Fruit fly (Drosophila melanogaster) whole organism, embryonic: ENCODE measurements around the gene dbe.

Experiments
- Atf6 ChIP-seq: fragments of 200-800 bp; sonication (Bioruptor generic); IDR thresholded peaks from 2 replicates; pipeline ENCODE4 v1.3.6; 2022; ENCODE audit warnings: missing biosample characterization, missing genetic modification characterization
- Bdp1 ChIP-seq: fragments of 200-800 bp; sonication (Bioruptor generic); optimal IDR thresholded peaks from 3 replicates; lab custom pipeline; 2016; ENCODE audit warnings: missing biosample characterization, missing genetic modification characterization
- Bgb ChIP-seq: fragments of 200-800 bp; sonication (Bioruptor generic); IDR thresholded peaks from 2 replicates; pipeline ENCODE4 v1.3.6; 2022; ENCODE audit warnings: missing biosample characterization, missing genetic modification characterization; ENCODE audit not compliant: partially characterized antibody
- CG10147 ChIP-seq: fragments of 200-800 bp; sonication (Bioruptor generic); optimal IDR thresholded peaks from 2 replicates; lab custom pipeline; 2019; ENCODE audit warnings: missing biosample characterization, mild to moderate bottlenecking, missing genetic modification characterization, moderate library complexity
- CG1024 ChIP-seq: fragments of 200-800 bp; sonication (Bioruptor generic); IDR thresholded peaks from 2 replicates; pipeline ENCODE4 v1.3.6; 2022; ENCODE audit warnings: missing biosample characterization, missing genetic modification characterization
- CG10366 ChIP-seq: fragments of 200-800 bp; sonication (Bioruptor generic); IDR thresholded peaks from 2 replicates; pipeline ENCODE4 v1.3.6; 2022; ENCODE audit warnings: missing biosample characterization, missing genetic modification characterization
- CG10959 ChIP-seq: fragments of 200-800 bp; sonication (Bioruptor generic); IDR thresholded peaks from 2 replicates; pipeline ENCODE4 v1.3.6; 2022; ENCODE audit warnings: missing biosample characterization, missing genetic modification characterization
- CG11504 ChIP-seq: fragments of 200-800 bp; sonication (Bioruptor generic); optimal IDR thresholded peaks from 3 replicates; lab custom pipeline; 2019; ENCODE audit warnings: missing biosample characterization, mild to moderate bottlenecking, missing genetic modification characterization, moderate library complexity
- CG12071 ChIP-seq: fragments of 200-800 bp; sonication (Bioruptor generic); optimal IDR thresholded peaks from 3 replicates; lab custom pipeline; 2018; ENCODE audit warnings: missing biosample characterization, mild to moderate bottlenecking, missing genetic modification characterization
- CG1647 ChIP-seq: fragments of 200-800 bp; sonication (Bioruptor generic); optimal IDR thresholded peaks from 3 replicates; lab custom pipeline; 2016; ENCODE audit warnings: missing biosample characterization, missing genetic modification characterization
- CG16863 ChIP-seq: fragments of 200-800 bp; sonication (Bioruptor generic); optimal IDR thresholded peaks from 3 replicates; lab custom pipeline; 2016; ENCODE audit warnings: missing biosample characterization, missing genetic modification characterization
- CG17568 ChIP-seq: fragments of 200-800 bp; sonication (Bioruptor generic); optimal IDR thresholded peaks from 2 replicates; lab custom pipeline; 2018; ENCODE audit warnings: missing biosample characterization, mild to moderate bottlenecking, missing genetic modification characterization, moderate library complexity
- CG17829 ChIP-seq: fragments of 200-800 bp; optimal IDR thresholded peaks from 2 replicates; lab custom pipeline; 2019; ENCODE audit warnings: missing biosample characterization, mild to moderate bottlenecking, missing genetic modification characterization, moderate library complexity
- CG2120 ChIP-seq: fragments of 200-800 bp; sonication (Bioruptor generic); optimal IDR thresholded peaks from 3 replicates; lab custom pipeline; 2016; ENCODE audit warnings: missing biosample characterization, missing genetic modification characterization
- CG32767 ChIP-seq: fragments of 200-800 bp; sonication (Bioruptor generic); IDR thresholded peaks from 2 replicates; pipeline ENCODE4 v1.3.6; 2022; ENCODE audit warnings: missing biosample characterization, missing genetic modification characterization
- CG3838 ChIP-seq: fragments of 200-800 bp; sonication (Bioruptor generic); optimal IDR thresholded peaks from 3 replicates; lab custom pipeline; 2016; ENCODE audit warnings: missing biosample characterization, missing genetic modification characterization
- CG7928 ChIP-seq: fragments of 200-800 bp; sonication (Bioruptor generic); optimal IDR thresholded peaks from 2 replicates; lab custom pipeline; 2017; ENCODE audit warnings: missing biosample characterization, mild to moderate bottlenecking, missing genetic modification characterization
- CG8089 ChIP-seq: fragments of 200-800 bp; sonication (Bioruptor generic); optimal IDR thresholded peaks from 3 replicates; lab custom pipeline; 2016; ENCODE audit warnings: missing biosample characterization, missing genetic modification characterization
- CG8281 ChIP-seq: fragments of 200-800 bp; sonication (Bioruptor generic); optimal IDR thresholded peaks from 2 replicates; lab custom pipeline; 2018; ENCODE audit warnings: missing biosample characterization, mild to moderate bottlenecking, missing genetic modification characterization, moderate library complexity
- CG8924 ChIP-seq: fragments of 200-800 bp; optimal IDR thresholded peaks from 3 replicates; lab custom pipeline; 2019; ENCODE audit warnings: missing biosample characterization, mild to moderate bottlenecking, missing genetic modification characterization, moderate library complexity
- CG8944 ChIP-seq: fragments of 200-800 bp; sonication (Bioruptor generic); optimal IDR thresholded peaks from 3 replicates; lab custom pipeline; 2016; ENCODE audit warnings: missing biosample characterization, missing genetic modification characterization
- Chrac-16 ChIP-seq: fragments of 200-800 bp; sonication (Bioruptor generic); optimal IDR thresholded peaks from 3 replicates; lab custom pipeline; 2016; ENCODE audit warnings: missing biosample characterization, missing genetic modification characterization
- D ChIP-seq, 2 experiments: fragments of 200-800 bp in 1 of 2; fragments of >200 bp in 1 of 2; sonication (Bioruptor generic) in 1 of 2; optimal IDR thresholded peaks; 2 replicates in 1 of 2; 3 replicates in 1 of 2; lab custom pipeline; 2017; ENCODE audit warnings: mild to moderate bottlenecking in 1 of 2, missing biosample characterization in 1 of 2, missing genetic modification characterization in 1 of 2, missing genetic modification reagents in 1 of 2
- Dref ChIP-seq: fragments of 200-800 bp; sonication (Bioruptor generic); IDR thresholded peaks from 2 replicates; pipeline ENCODE4 v1.3.6; 2022; ENCODE audit warnings: missing biosample characterization, missing genetic modification characterization
- Fer2 ChIP-seq: fragments of 200-800 bp; sonication (Bioruptor generic); optimal IDR thresholded peaks from 2 replicates; lab custom pipeline; 2018; ENCODE audit warnings: missing biosample characterization, mild to moderate bottlenecking, missing genetic modification characterization, moderate library complexity
- HLH3B ChIP-seq: fragments of 200-800 bp; sonication (Bioruptor generic); IDR thresholded peaks from 2 replicates; pipeline ENCODE4 v1.3.6; 2022; ENCODE audit warnings: missing biosample characterization, missing genetic modification characterization
- HLH54F ChIP-seq: fragments of 200-800 bp; sonication (Bioruptor generic); optimal IDR thresholded peaks from 3 replicates; lab custom pipeline; 2016; ENCODE audit warnings: missing biosample characterization, missing genetic modification characterization
- HmgD ChIP-seq: fragments of 200-800 bp; sonication (Bioruptor generic); optimal IDR thresholded peaks from 3 replicates; lab custom pipeline; 2016; ENCODE audit warnings: missing biosample characterization, missing genetic modification characterization
- PHDP ChIP-seq: fragments of 200-800 bp; sonication (Bioruptor generic); optimal IDR thresholded peaks from 3 replicates; lab custom pipeline; 2018; ENCODE audit warnings: missing biosample characterization, mild to moderate bottlenecking, missing genetic modification characterization, moderate library complexity
- Sry-δ ChIP-seq: fragments of 200-800 bp; sonication (Bioruptor generic); optimal IDR thresholded peaks from 2 replicates; lab custom pipeline; 2016; ENCODE audit warnings: missing biosample characterization, missing genetic modification characterization
- bowl ChIP-seq: fragments of 200-800 bp; sonication (Bioruptor generic); IDR thresholded peaks from 2 replicates; pipeline ENCODE4 v1.3.6; 2022; ENCODE audit warnings: missing biosample characterization, missing genetic modification characterization
- emc ChIP-seq: fragments of 200-800 bp; sonication (Bioruptor generic); optimal IDR thresholded peaks from 2 replicates; lab custom pipeline; 2016; ENCODE audit warnings: missing biosample characterization, missing genetic modification characterization
- esg ChIP-seq: fragments of 200-800 bp; sonication (Bioruptor generic); conservative IDR thresholded peaks from 2 replicates; pipeline ENCODE4 v1.3.6; 2022; ENCODE audit warnings: missing biosample characterization, missing genetic modification characterization
- fd3F ChIP-seq: fragments of 200-800 bp; sonication (Bioruptor generic); optimal IDR thresholded peaks from 2 replicates; lab custom pipeline; 2018; ENCODE audit warnings: missing biosample characterization, mild to moderate bottlenecking, missing genetic modification characterization, moderate library complexity
- fd96Cb ChIP-seq: fragments of 200-800 bp; sonication (Bioruptor generic); optimal IDR thresholded peaks from 2 replicates; lab custom pipeline; 2018; ENCODE audit warnings: missing biosample characterization, mild to moderate bottlenecking, missing genetic modification characterization, moderate library complexity
- gcm2 ChIP-seq: fragments of 200-800 bp; sonication (Bioruptor generic); optimal IDR thresholded peaks from 2 replicates; lab custom pipeline; 2016; ENCODE audit warnings: missing biosample characterization, missing genetic modification characterization
- gro ChIP-seq: fragments of 200-800 bp; sonication (Bioruptor generic); optimal IDR thresholded peaks from 2 replicates; lab custom pipeline; 2016; ENCODE audit warnings: missing biosample characterization, missing genetic modification characterization
- gsb ChIP-seq: fragments of 200-800 bp; sonication (Bioruptor generic); IDR thresholded peaks from 2 replicates; pipeline ENCODE4 v1.3.6; 2022; ENCODE audit warnings: missing biosample characterization, missing genetic modification characterization
- h ChIP-seq: fragments of >200 bp; optimal IDR thresholded peaks from 2 replicates; lab custom pipeline; 2017
- hbn ChIP-seq: fragments of 200-800 bp; sonication (Bioruptor generic); IDR thresholded peaks from 2 replicates; pipeline ENCODE4 v1.3.6; 2022; ENCODE audit warnings: missing biosample characterization, missing genetic modification characterization; ENCODE audit not compliant: partially characterized antibody
- ken ChIP-seq: fragments of 200-800 bp; sonication (Bioruptor generic); IDR thresholded peaks from 3 replicates; pipeline ENCODE4 v1.3.6; 2022; ENCODE audit warnings: missing biosample characterization, missing genetic modification characterization
- knrl ChIP-seq: fragments of 200-800 bp; sonication (Bioruptor generic); IDR thresholded peaks from 3 replicates; pipeline ENCODE4 v1.3.6; 2022; ENCODE audit warnings: missing biosample characterization, missing genetic modification characterization; ENCODE audit not compliant: partially characterized antibody
- pita ChIP-seq: fragments of 200-800 bp; sonication (Bioruptor generic); optimal IDR thresholded peaks from 2 replicates; lab custom pipeline; 2017; ENCODE audit warnings: missing biosample characterization, mild to moderate bottlenecking, missing genetic modification characterization
- sisA ChIP-seq: fragments of 200-800 bp; sonication (Bioruptor generic); IDR thresholded peaks from 2 replicates; pipeline ENCODE4 v1.3.6; 2022; ENCODE audit warnings: missing biosample characterization, missing genetic modification characterization
- sna ChIP-seq: fragments of 200-800 bp; sonication (Bioruptor generic); IDR thresholded peaks from 2 replicates; pipeline ENCODE4 v1.3.6; 2022; ENCODE audit warnings: missing biosample characterization, missing genetic modification characterization; ENCODE audit not compliant: partially characterized antibody
- sob ChIP-seq: fragments of 200-800 bp; sonication (Bioruptor generic); IDR thresholded peaks from 2 replicates; pipeline ENCODE4 v1.3.6; 2022; ENCODE audit warnings: missing biosample characterization, missing genetic modification characterization
- sr ChIP-seq: fragments of 200-800 bp; sonication (Bioruptor generic); IDR thresholded peaks from 3 replicates; pipeline ENCODE4 v1.3.6; 2022; ENCODE audit warnings: missing biosample characterization, missing genetic modification characterization
- tup ChIP-seq: fragments of 200-800 bp; sonication (Bioruptor generic); optimal IDR thresholded peaks from 2 replicates; lab custom pipeline; 2016; ENCODE audit warnings: missing biosample characterization, mild to moderate bottlenecking, missing genetic modification characterization, moderate library complexity
- wor ChIP-seq: fragments of 200-800 bp; sonication (Bioruptor generic); IDR thresholded peaks from 2 replicates; pipeline ENCODE4 v1.3.6; 2022; ENCODE audit warnings: missing biosample characterization, missing genetic modification characterization
- z ChIP-seq: fragments of 200-800 bp; sonication (Bioruptor generic); IDR thresholded peaks from 3 replicates; pipeline ENCODE4 v1.3.6; 2022; ENCODE audit warnings: missing biosample characterization, missing genetic modification characterization
- zf30C ChIP-seq: fragments of 200-800 bp; sonication (Bioruptor generic); optimal IDR thresholded peaks from 3 replicates; lab custom pipeline; 2018; ENCODE audit warnings: missing biosample characterization, mild to moderate bottlenecking, missing genetic modification characterization

The dbe gene

DNA sequence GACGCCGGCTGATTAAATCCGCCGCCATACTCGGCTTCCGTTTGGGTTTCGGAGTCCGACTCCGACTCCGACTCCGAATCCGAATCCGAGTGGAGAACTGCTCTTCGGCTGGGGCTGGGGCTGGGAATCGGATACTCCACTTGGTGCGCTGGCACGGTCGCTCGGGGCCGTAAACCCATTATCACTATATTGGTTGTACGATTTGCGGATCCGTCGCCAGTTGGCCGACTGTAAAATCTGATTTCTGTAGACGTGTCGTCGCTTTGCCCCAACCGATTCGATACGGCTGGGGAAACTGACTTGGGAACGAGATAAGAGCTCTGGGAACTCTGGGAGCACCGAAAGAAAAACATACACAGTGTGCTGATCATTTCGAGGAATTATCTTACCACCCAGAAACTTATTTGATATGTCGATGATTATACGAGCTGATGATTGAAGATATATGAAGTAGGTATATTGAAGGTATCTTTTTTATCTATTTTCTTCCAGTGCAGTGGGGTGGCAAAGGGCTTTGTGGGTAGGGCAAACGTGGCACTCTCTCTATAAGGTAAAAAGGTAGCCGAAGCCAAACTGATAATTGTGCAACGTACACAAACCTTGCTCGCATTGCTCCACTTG is 11.7 kb downstream of the dbe start (continued):
- TF ChIP-seq sr (GFP tag; lab: Robert Waterston, UW) (no peak), D (optimal IDR thresholded peaks at IDR 0.05; lab: Kevin White, UChicago) (no peak), D (GFP tag; optimal IDR thresholded peaks at IDR 0.05; lab: Kevin White, UChicago) (peak; percentile 41), wor (GFP tag; lab: Robert Waterston, UW) (no peak), CG11504 (peak; percentile 68), CG17829 (tag; lab: Kevin White, UChicago) (peak; percentile 20), emc (no peak), sisA (GFP tag; lab: Robert Waterston, UW) (peak; percentile 76), CG1647 (GFP tag; lab: Kevin White, UChicago) (no peak), z (GFP tag; lab: Robert Waterston, UW) (no peak), CG3838 (no peak), CG17568 (GFP tag; lab: Kevin White, UChicago) (no peak), gro (GFP tag; lab: Kevin White, UChicago) (no peak), Atf6 (peak; percentile 75; the same call in 1 of the 2 replicates), CG8281 (tag; lab: Kevin White, UChicago) (no peak), esg (GFP tag; lab: Robert Waterston, UW) (peak; percentile 61), Fer2 (tag; lab: Kevin White, UChicago) (no peak), zf30C (GFP tag; lab: Kevin White, UChicago) (peak; percentile 40), HLH3B (GFP tag; lab: Robert Waterston, UW) (peak; percentile 73), CG7928 (GFP tag; lab: Kevin White, UChicago) (no peak), Dref (GFP tag; lab: Robert Waterston, UW) (no peak), gsb (no peak), CG8089 (no peak), hbn (GFP tag; lab: Robert Waterston, UW) (no peak), CG10147 (GFP tag; lab: Kevin White, UChicago) (no peak), Bdp1 (peak; percentile 14), CG16863 (GFP tag; lab: Kevin White, UChicago) (peak; percentile 43), gcm2 (GFP tag; lab: Kevin White, UChicago) (no peak), fd3F (no peak), tup (GFP tag; lab: Kevin White, UChicago) (peak; percentile 24), CG10366 (GFP tag; lab: Robert Waterston, UW) (peak; percentile 64), bowl (GFP tag; lab: Robert Waterston, UW) (no peak), ken (GFP tag; lab: Robert Waterston, UW) (peak; percentile 53; the same call in 1 of the 3 replicates), HLH54F (GFP tag; lab: Kevin White, UChicago) (peak; percentile 27), HmgD (GFP tag; lab: Kevin White, UChicago) (no peak), Chrac-16 (peak; percentile 31), PHDP (tag; lab: Kevin White, UChicago) (peak; percentile 63), Bgb (GFP tag; lab: Robert Waterston, UW) (no peak), CG10959 (GFP tag; lab: Robert Waterston, UW) (no peak), fd96Cb (peak; percentile 60), CG2120 (GFP tag; lab: Kevin White, UChicago) (peak; percentile 65), pita (no peak), h (lab: Kevin White, UChicago) (no peak), CG8924 (tag; lab: Kevin White, UChicago) (peak; percentile 73), CG32767 (GFP tag; lab: Robert Waterston, UW) (peak; percentile 46; the same call in 1 of the 2 replicates), Sry-δ (no peak), sna (no peak), CG12071 (no peak), CG8944 (GFP tag; lab: Kevin White, UChicago) (peak; percentile 37), sob (no peak), knrl (GFP tag; lab: Robert Waterston, UW) (no peak), CG1024 (GFP tag; lab: Robert Waterston, UW) (0 out of 2 replicates have a peak, but pooled peaks have one; percentile 23)
